Worm (Caenorhabditis elegans) whole organism, L3 larva: ENCODE data around the gene R04B3.2.

Experiments
- ZK546.5 ChIP-seq: sonication (generic microtip); optimal IDR thresholded peaks from 2 replicates; lab custom pipeline; 2017; ENCODE audit warnings: missing biosample characterization, missing genetic modification characterization
- ama-1 ChIP-seq: fragments of 150-350 bp; optimal IDR thresholded peaks from 2 replicates; lab custom pipeline; 2018
- ceh-16 ChIP-seq: sonication (generic microtip); optimal IDR thresholded peaks from 2 replicates; lab custom pipeline; 2017; ENCODE audit warnings: missing biosample characterization, missing genetic modification characterization
- ceh-28 ChIP-seq: fragments of 150-350 bp; optimal IDR thresholded peaks from 2 replicates; lab custom pipeline; 2014; ENCODE audit warnings: missing biosample characterization, missing genetic modification reagents, missing genetic modification characterization
- egl-27 ChIP-seq: sonication (generic microtip); optimal IDR thresholded peaks from 4 replicates; lab custom pipeline; 2017; ENCODE audit warnings: missing biosample characterization, missing genetic modification reagents, missing genetic modification characterization
- egl-5 ChIP-seq: fragments of 150-350 bp; optimal IDR thresholded peaks from 2 replicates; lab custom pipeline; 2017; ENCODE audit warnings: missing biosample characterization, missing genetic modification reagents, missing genetic modification characterization, inconsistent platforms
- elt-1 ChIP-seq: fragments of 150-350 bp; optimal IDR thresholded peaks from 2 replicates; lab custom pipeline; 2014; ENCODE audit warnings: missing biosample characterization, missing genetic modification characterization
- elt-2 ChIP-seq: sonication (generic microtip); optimal IDR thresholded peaks from 2 replicates; lab custom pipeline; 2016; ENCODE audit warnings: missing genetic modification reagents, mild to moderate bottlenecking, missing genetic modification characterization, missing compliant biosample characterization
- elt-3 ChIP-seq, 3 experiments: fragments of 150-350 bp in 1 of 3; sonication (generic microtip) in 2 of 3; optimal IDR thresholded peaks; 2 replicates in 2 of 3; 4 replicates in 1 of 3; lab custom pipeline; 2014 to 2017; ENCODE audit warnings: missing biosample characterization in 3 of 3, missing genetic modification characterization in 3 of 3
- eor-1 ChIP-seq, 2 experiments: fragments of 150-350 bp; optimal IDR thresholded peaks; 2 replicates each; lab custom pipeline; 2014 to 2018; ENCODE audit warnings: missing biosample characterization in 2 of 2, missing genetic modification characterization in 2 of 2
- fkh-2 ChIP-seq: fragments of 150-350 bp; optimal IDR thresholded peaks from 2 replicates; lab custom pipeline; 2014; ENCODE audit warnings: missing biosample characterization, missing genetic modification reagents, missing genetic modification characterization
- fos-1 ChIP-seq: fragments of 150-350 bp; optimal IDR thresholded peaks from 2 replicates; lab custom pipeline; 2014; ENCODE audit warnings: missing biosample characterization, missing genetic modification characterization
- hmg-11 ChIP-seq: sonication (generic microtip); optimal IDR thresholded peaks from 2 replicates; lab custom pipeline; 2016; ENCODE audit warnings: missing genetic modification characterization, missing compliant biosample characterization
- lin-15B ChIP-seq: fragments of 150-350 bp; optimal IDR thresholded peaks from 2 replicates; lab custom pipeline; 2014; ENCODE audit warnings: missing biosample characterization, missing genetic modification characterization
- lin-39 ChIP-seq: fragments of 150-350 bp; optimal IDR thresholded peaks from 2 replicates; lab custom pipeline; 2018; ENCODE audit warnings: missing biosample characterization, missing genetic modification reagents, missing genetic modification characterization
- lsy-12 ChIP-seq: sonication (generic microtip); optimal IDR thresholded peaks from 2 replicates; lab custom pipeline; 2016; ENCODE audit warnings: mild to moderate bottlenecking, missing genetic modification characterization, missing compliant biosample characterization
- mdl-1 ChIP-seq: fragments of 150-350 bp; optimal IDR thresholded peaks from 2 replicates; lab custom pipeline; 2014; ENCODE audit warnings: missing biosample characterization, missing genetic modification characterization
- mml-1 ChIP-seq: fragments of 150-350 bp; sonication (generic microtip); optimal IDR thresholded peaks from 3 replicates; lab custom pipeline; 2014; ENCODE audit warnings: missing biosample characterization, missing genetic modification characterization
- nfya-1 ChIP-seq: sonication (generic microtip); optimal IDR thresholded peaks from 2 replicates; lab custom pipeline; 2017; ENCODE audit warnings: missing genetic modification characterization, mild to moderate bottlenecking, missing compliant biosample characterization, antibody characterized with exemption, moderate library complexity; ENCODE audit not compliant: insufficient read depth
- nhr-23 ChIP-seq: fragments of 150-350 bp; optimal IDR thresholded peaks from 2 replicates; lab custom pipeline; 2014; ENCODE audit warnings: missing biosample characterization, missing genetic modification reagents, missing genetic modification characterization
- nhr-237 ChIP-seq: fragments of 150-350 bp; optimal IDR thresholded peaks from 2 replicates; lab custom pipeline; 2014; ENCODE audit warnings: missing biosample characterization, missing genetic modification characterization
- nhr-25 ChIP-seq: sonication (generic microtip); optimal IDR thresholded peaks from 2 replicates; lab custom pipeline; 2017; ENCODE audit warnings: missing biosample characterization, missing genetic modification characterization
- nhr-28 ChIP-seq: fragments of 150-350 bp; optimal IDR thresholded peaks from 2 replicates; lab custom pipeline; 2014; ENCODE audit warnings: missing biosample characterization, missing genetic modification characterization
- nhr-43 ChIP-seq: sonication (generic microtip); optimal IDR thresholded peaks from 2 replicates; lab custom pipeline; 2016; ENCODE audit warnings: mild to moderate bottlenecking, missing genetic modification characterization, missing compliant biosample characterization; ENCODE audit not compliant: poor library complexity, severe bottlenecking
- nhr-76 ChIP-seq: fragments of 150-350 bp; sonication (generic microtip); optimal IDR thresholded peaks from 5 replicates; lab custom pipeline; 2014; ENCODE audit warnings: missing biosample characterization, missing genetic modification characterization
- pha-4 ChIP-seq: fragments of 150-350 bp; optimal IDR thresholded peaks from 2 replicates; lab custom pipeline; 2014; ENCODE audit warnings: missing biosample characterization, missing genetic modification reagents, missing genetic modification characterization
- pqm-1 ChIP-seq: fragments of 150-350 bp; optimal IDR thresholded peaks from 2 replicates; lab custom pipeline; 2017; ENCODE audit warnings: missing biosample characterization, missing genetic modification characterization, inconsistent platforms
- sea-2 ChIP-seq: fragments of 150-350 bp; sonication (generic microtip); optimal IDR thresholded peaks from 4 replicates; lab custom pipeline; 2014; ENCODE audit warnings: missing biosample characterization, missing genetic modification reagents, missing genetic modification characterization
- skn-1 ChIP-seq: fragments of 150-350 bp; optimal IDR thresholded peaks from 2 replicates; lab custom pipeline; 2014; ENCODE audit warnings: missing biosample characterization, missing genetic modification characterization
- snpc-4 ChIP-seq: fragments of 150-350 bp; optimal IDR thresholded peaks from 2 replicates; lab custom pipeline; 2014; ENCODE audit warnings: missing biosample characterization, missing genetic modification characterization
- tbx-2 ChIP-seq: sonication (generic microtip); optimal IDR thresholded peaks from 2 replicates; lab custom pipeline; 2016; ENCODE audit warnings: mild to moderate bottlenecking, missing genetic modification characterization, missing compliant biosample characterization
- unc-39 ChIP-seq: sonication (generic microtip); optimal IDR thresholded peaks from 4 replicates; lab custom pipeline; 2017; ENCODE audit warnings: missing biosample characterization, missing genetic modification characterization
- unc-62 ChIP-seq: fragments of 150-350 bp; sonication (generic microtip); optimal IDR thresholded peaks from 4 replicates; lab custom pipeline; 2014; ENCODE audit warnings: missing biosample characterization, missing genetic modification reagents, missing genetic modification characterization
- zag-1 ChIP-seq: fragments of 150-350 bp; optimal IDR thresholded peaks from 2 replicates; lab custom pipeline; 2014; ENCODE audit warnings: missing biosample characterization, missing genetic modification characterization
- ztf-11 ChIP-seq: fragments of 150-350 bp; optimal IDR thresholded peaks from 2 replicates; lab custom pipeline; 2014; ENCODE audit warnings: missing biosample characterization, missing genetic modification characterization

Gene R04B3.2

ce11 chrX:2438857-2439256 lies 34.7 kb downstream of the R04B3.2 start, which contains the start of gene gid-2:
gid-2 (minus strand) TSS chrX:2438957.
- no peak for TF ChIP-seq ZK546.5 (tag; lab: Kevin White, UChicago)
- no peak for TF ChIP-seq egl-5
- TF ChIP-seq, all 47 proteins: peak for 0

ce11 chrX:2435353-2435752 lies 38.2 kb downstream of the R04B3.2 start:
- TF ChIP-seq nhr-76, result no peak
- no peak for TF ChIP-seq ztf-11 (tag; lab: Kevin White, UChicago)
- no peak for TF ChIP-seq fkh-2 (tag; lab: Kevin White, UChicago)
- TF ChIP-seq nfya-1 (tag; lab: Kevin White, UChicago), result peak; percentile 10
- peak; percentile 16 for TF ChIP-seq pha-4 (tag; lab: Kevin White, UChicago)
- TF ChIP-seq fos-1 (tag; lab: Kevin White, UChicago), result no peak
- peak; percentile 24 for TF ChIP-seq ama-1 (lab: Kevin White, UChicago)
- TF ChIP-seq, all 47 proteins: peak for 3

- no peak for TF ChIP-seq nhr-25 (tag; lab: Kevin White, UChicago)
- TF ChIP-seq elt-2 (tag; lab: Kevin White, UChicago), result no peak
Measured at ce11 chrX:2433805-2434204, 39.7 kb downstream of the R04B3.2 start.

ce11 chrX:2432459-2432858 lies 41.1 kb downstream of the R04B3.2 start:
- TF ChIP-seq ama-1 (lab: Kevin White, UChicago) (no peak), nhr-43 (tag; lab: Kevin White, UChicago) (peak; percentile 13), ceh-16 (tag; lab: Kevin White, UChicago) (no peak), hmg-11 (tag; lab: Kevin White, UChicago) (peak; percentile 69), unc-39 (no peak), zag-1 (tag; lab: Kevin White, UChicago) (no peak), egl-27 (peak; percentile 70), unc-62 (GFP tag; lab: Kevin White, UChicago) (peak; percentile 33), elt-1 (tag; lab: Kevin White, UChicago) (no peak), pha-4 (tag; lab: Kevin White, UChicago) (peak; percentile 91), nhr-25 (tag; lab: Kevin White, UChicago) (peak; percentile 83), lsy-12 (tag; lab: Kevin White, UChicago) (peak; percentile 11), ceh-28 (peak; percentile 8), nfya-1 (tag; lab: Kevin White, UChicago) (peak; percentile 60), lin-39 (peak; percentile 45), mml-1 (tag; lab: Kevin White, UChicago) (no peak), mdl-1 (no peak), elt-2 (tag; lab: Kevin White, UChicago) (peak; percentile 39), snpc-4 (tag; lab: Kevin White, UChicago) (peak; percentile 44), lin-15B (tag; lab: Kevin White, UChicago) (peak; percentile 7), tbx-2 (tag; lab: Kevin White, UChicago) (peak; percentile 12), pqm-1 (peak; percentile 13), nhr-23 (peak; percentile 66)

- TF ChIP-seq nhr-28 (tag; lab: Kevin White, UChicago), result no peak
- no peak for TF ChIP-seq elt-2 (tag; lab: Kevin White, UChicago)
- no peak for TF ChIP-seq lsy-12 (tag; lab: Kevin White, UChicago)
- TF ChIP-seq nhr-237, result no peak
- no peak for TF ChIP-seq nhr-43 (tag; lab: Kevin White, UChicago)
- no peak for TF ChIP-seq skn-1 (tag; lab: Kevin White, UChicago)
- no peak for TF ChIP-seq nhr-23
- TF ChIP-seq eor-1 (tag; optimal IDR thresholded peaks at IDR 0.05; lab: Kevin White, UChicago), result no peak
- no peak for TF ChIP-seq elt-3 (tag; optimal IDR thresholded peaks at IDR 0.05; lab: Kevin White, UChicago)
- TF ChIP-seq lin-15B (tag; lab: Kevin White, UChicago), result no peak
- TF ChIP-seq fos-1 (tag; lab: Kevin White, UChicago), result no peak
- TF ChIP-seq sea-2, result no peak
Measured at ce11 chrX:2430317-2430716, 43.2 kb downstream of the R04B3.2 start.
